Worm (Caenorhabditis elegans) whole organism, L4 larva: ENCODE measurements around the gene F57A10.2.
A peak's percentile ranks its signal among the peaks of the same experiment; 100 is the strongest.

Experiments used
- F26F4.8 ChIP-seq: fragments of 200-800 bp; sonication (Bioruptor generic); conservative IDR thresholded peaks from 2 replicates; pipeline ENCODE4 v1.3.6; 2022; ENCODE audit warnings: missing genetic modification characterization, missing compliant biosample characterization
- T20F7.1 ChIP-seq: fragments of 200-800 bp; sonication (Bioruptor generic); optimal IDR thresholded peaks from 2 replicates; lab custom pipeline; 2018; ENCODE audit warnings: mild to moderate bottlenecking, missing genetic modification characterization, missing compliant biosample characterization
- T26A8.4 ChIP-seq: fragments of 200-800 bp; sonication (Bioruptor generic); IDR thresholded peaks from 2 replicates; pipeline ENCODE4 v1.3.6; 2022; ENCODE audit warnings: missing genetic modification characterization, missing compliant biosample characterization
- Y48G9A.11 ChIP-seq: fragments of 200-800 bp; sonication (Bioruptor generic); IDR thresholded peaks from 2 replicates; pipeline ENCODE4 v1.3.6; 2022; ENCODE audit warnings: missing genetic modification reagents, missing genetic modification characterization, missing compliant biosample characterization
- ZK337.2 ChIP-seq: fragments of 200-800 bp; sonication (Bioruptor generic); IDR thresholded peaks from 2 replicates; pipeline ENCODE4 v1.3.6; 2022; ENCODE audit warnings: missing genetic modification reagents, missing genetic modification characterization, missing compliant biosample characterization
- aha-1 ChIP-seq: fragments of 150-350 bp; peaks from one replicate; lab custom pipeline; 2014; ENCODE audit warnings: missing biosample characterization, missing genetic modification characterization
- ama-1 ChIP-seq: fragments of 150-350 bp; optimal IDR thresholded peaks from 2 replicates; lab custom pipeline; 2014; ENCODE audit warnings: inconsistent platforms, mixed read lengths
- arid-1 ChIP-seq: fragments of 200-800 bp; sonication (Bioruptor generic); conservative IDR thresholded peaks from 2 replicates; pipeline ENCODE4 v1.3.6; 2022; ENCODE audit warnings: missing genetic modification reagents, missing genetic modification characterization, missing compliant biosample characterization
- attf-4 ChIP-seq: sonication (generic microtip); optimal IDR thresholded peaks from 3 replicates; lab custom pipeline; 2017; ENCODE audit warnings: missing biosample characterization, missing genetic modification characterization
- ceh-28 ChIP-seq: fragments of 150-350 bp; optimal IDR thresholded peaks from 2 replicates; lab custom pipeline; 2014; ENCODE audit warnings: missing biosample characterization, missing genetic modification reagents, missing genetic modification characterization
- ceh-32 ChIP-seq: sonication (generic microtip); optimal IDR thresholded peaks from 2 replicates; lab custom pipeline; 2016; ENCODE audit warnings: mild to moderate bottlenecking, missing genetic modification characterization, missing compliant biosample characterization; ENCODE audit not compliant: poor library complexity
- ceh-44 ChIP-seq: fragments of 200-800 bp; sonication (Bioruptor generic); IDR thresholded peaks from 2 replicates; pipeline ENCODE4 v1.3.6; 2022; ENCODE audit warnings: missing genetic modification reagents, missing genetic modification characterization, missing compliant biosample characterization
- dpl-1 ChIP-seq: fragments of 150-350 bp; optimal IDR thresholded peaks from 2 replicates; lab custom pipeline; 2014; ENCODE audit warnings: missing biosample characterization, missing genetic modification reagents, missing genetic modification characterization
- duxl-1 ChIP-seq: sonication (generic microtip); optimal IDR thresholded peaks from 2 replicates; lab custom pipeline; 2016; ENCODE audit warnings: mild to moderate bottlenecking, missing genetic modification characterization, moderate library complexity, missing compliant biosample characterization; ENCODE audit not compliant: poor library complexity
- gei-8 ChIP-seq: fragments of 200-800 bp; sonication (Bioruptor generic); optimal IDR thresholded peaks from 2 replicates; lab custom pipeline; 2018; ENCODE audit warnings: mild to moderate bottlenecking, missing genetic modification characterization, missing compliant biosample characterization
- hmg-1.1 ChIP-seq: fragments of 200-800 bp; sonication (Bioruptor generic); IDR thresholded peaks from 2 replicates; pipeline ENCODE4 v1.3.6; 2022; ENCODE audit warnings: missing genetic modification reagents, missing genetic modification characterization, missing compliant biosample characterization
- lim-7 ChIP-seq: fragments of 200-800 bp; sonication (Bioruptor generic); IDR thresholded peaks from 2 replicates; pipeline ENCODE4 v1.3.6; 2022; ENCODE audit warnings: missing genetic modification characterization, missing compliant biosample characterization
- lin-15B ChIP-seq: fragments of 150-350 bp; sonication (generic microtip); optimal IDR thresholded peaks from 3 replicates; lab custom pipeline; 2014; ENCODE audit warnings: missing biosample characterization, missing genetic modification characterization
- lin-29 ChIP-seq: fragments of 200-800 bp; sonication (Bioruptor generic); IDR thresholded peaks from 2 replicates; pipeline ENCODE4 v1.3.6; 2022; ENCODE audit warnings: missing genetic modification reagents, missing genetic modification characterization, missing compliant biosample characterization
- lin-38 ChIP-seq: fragments of 200-800 bp; sonication (Bioruptor generic); IDR thresholded peaks from 2 replicates; pipeline ENCODE4 v1.3.6; 2022; ENCODE audit warnings: missing genetic modification reagents, missing genetic modification characterization, missing compliant biosample characterization
- lin-39 ChIP-seq: fragments of 150-350 bp; optimal IDR thresholded peaks from 2 replicates; lab custom pipeline; 2014; ENCODE audit warnings: missing biosample characterization, missing genetic modification reagents, missing genetic modification characterization
- madf-5 ChIP-seq, 2 experiments: fragments of 200-800 bp; sonication (Bioruptor generic); IDR thresholded peaks; 2 replicates each; pipeline ENCODE4 v1.3.6; 2022; ENCODE audit warnings: missing compliant biosample characterization in 2 of 2, missing genetic modification characterization in 2 of 2
- madf-9 ChIP-seq: fragments of 200-800 bp; sonication (Bioruptor generic); conservative IDR thresholded peaks from 2 replicates; pipeline ENCODE4 v1.3.6; 2022; ENCODE audit warnings: missing genetic modification reagents, missing genetic modification characterization, missing compliant biosample characterization
- mdl-1 ChIP-seq, 2 experiments: fragments of 150-350 bp in 1 of 2; sonication (generic microtip) in 1 of 2; optimal IDR thresholded peaks; 2 replicates each; lab custom pipeline; 2014 to 2017; ENCODE audit warnings: missing biosample characterization in 2 of 2, missing genetic modification characterization in 2 of 2
- mep-1 ChIP-seq: fragments of 150-350 bp; sonication (generic microtip); optimal IDR thresholded peaks from 3 replicates; lab custom pipeline; 2014; ENCODE audit warnings: missing biosample characterization, missing genetic modification characterization
- mxl-2 ChIP-seq: fragments of 200-800 bp; sonication (Bioruptor generic); conservative IDR thresholded peaks from 2 replicates; pipeline ENCODE4 v1.3.6; 2022; ENCODE audit warnings: missing genetic modification reagents, missing genetic modification characterization, missing compliant biosample characterization
- nhr-25 ChIP-seq: sonication (generic microtip); optimal IDR thresholded peaks from 2 replicates; lab custom pipeline; 2017; ENCODE audit warnings: missing genetic modification characterization, mild to moderate bottlenecking, missing compliant biosample characterization, antibody characterized with exemption, moderate library complexity, borderline replicate concordance; ENCODE audit not compliant: insufficient read depth
- nhr-28 ChIP-seq: fragments of 150-350 bp; optimal IDR thresholded peaks from 2 replicates; lab custom pipeline; 2014; ENCODE audit warnings: missing biosample characterization, missing genetic modification characterization
- nhr-41 ChIP-seq: fragments of 200-800 bp; sonication (Bioruptor generic); IDR thresholded peaks from 2 replicates; pipeline ENCODE4 v1.3.6; 2022; ENCODE audit warnings: missing genetic modification reagents, missing genetic modification characterization, missing compliant biosample characterization
- nhr-48 ChIP-seq: sonication (generic microtip); optimal IDR thresholded peaks from 2 replicates; lab custom pipeline; 2016; ENCODE audit warnings: mild to moderate bottlenecking, missing genetic modification characterization, missing compliant biosample characterization
- nhr-76 ChIP-seq: fragments of 150-350 bp; optimal IDR thresholded peaks from 2 replicates; lab custom pipeline; 2014; ENCODE audit warnings: missing biosample characterization, missing genetic modification characterization
- set-16 ChIP-seq: fragments of 200-800 bp; sonication (Bioruptor generic); IDR thresholded peaks from 2 replicates; pipeline ENCODE4 v1.3.6; 2022; ENCODE audit warnings: missing genetic modification reagents, missing genetic modification characterization, missing compliant biosample characterization
- skn-1 ChIP-seq: fragments of 150-350 bp; optimal IDR thresholded peaks from 2 replicates; lab custom pipeline; 2014; ENCODE audit warnings: missing biosample characterization, missing genetic modification characterization
- spr-1 ChIP-seq: sonication (generic microtip); optimal IDR thresholded peaks from 2 replicates; lab custom pipeline; 2016; ENCODE audit warnings: mild to moderate bottlenecking, missing genetic modification characterization, missing compliant biosample characterization
- zip-11 ChIP-seq: fragments of 200-800 bp; sonication (Bioruptor generic); IDR thresholded peaks from 2 replicates; pipeline ENCODE4 v1.3.6; 2022; ENCODE audit warnings: missing genetic modification characterization, missing compliant biosample characterization
- ztf-11 ChIP-seq: fragments of 150-350 bp; optimal IDR thresholded peaks from 2 replicates; lab custom pipeline; 2014; ENCODE audit warnings: missing biosample characterization, missing genetic modification characterization

Gene F57A10.2

DNA sequence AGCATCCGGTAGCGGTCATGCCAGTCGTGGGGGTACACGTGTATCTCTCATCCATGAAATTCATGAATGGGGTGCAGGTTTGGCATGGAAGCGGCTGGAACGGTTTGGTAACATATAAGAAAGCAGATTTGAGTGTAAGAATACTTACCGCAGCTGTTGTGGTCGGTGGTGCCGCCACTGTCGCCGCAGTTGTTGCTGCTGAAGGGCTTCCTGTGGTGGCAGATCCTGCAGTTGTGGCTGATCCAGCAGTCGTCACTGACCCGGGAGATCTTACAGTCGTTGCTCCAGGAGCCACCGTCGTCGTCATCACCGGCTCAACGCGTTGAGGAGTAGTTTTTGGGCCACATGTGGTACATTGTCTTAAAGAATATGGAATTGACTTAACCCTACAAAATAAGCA lies 33.4 kb upstream of the F57A10.2 start:
- TF ChIP-seq aha-1 (tag; lab: Kevin White, UChicago) (peak; percentile 11), set-16 (GFP tag; lab: Robert Waterston, UW) (peak; percentile 64), Y48G9A.11 (GFP tag; lab: Robert Waterston, UW) (no peak)

- no peak for TF ChIP-seq zip-11
- no peak for TF ChIP-seq arid-1 (GFP tag; lab: Robert Waterston, UW)
- TF ChIP-seq ceh-32 (tag; lab: Kevin White, UChicago): no peak
- no peak for TF ChIP-seq hmg-1.1
- TF ChIP-seq mxl-2: no peak
- TF ChIP-seq ceh-28: no peak
- no peak for TF ChIP-seq attf-4
- no peak for TF ChIP-seq duxl-1 (tag; lab: Kevin White, UChicago)
- TF ChIP-seq nhr-25 (tag; lab: Kevin White, UChicago): no peak
- no peak for TF ChIP-seq ama-1 (lab: Kevin White, UChicago)
- no peak for TF ChIP-seq ZK337.2 (GFP tag; lab: Robert Waterston, UW)
- no peak for TF ChIP-seq ceh-44 (GFP tag; lab: Robert Waterston, UW)
- no peak for TF ChIP-seq nhr-28 (tag; lab: Kevin White, UChicago)
- no peak for TF ChIP-seq skn-1 (tag; lab: Kevin White, UChicago)
- no peak for TF ChIP-seq nhr-76
- no peak for TF ChIP-seq gei-8 (GFP tag; lab: Kevin White, UChicago)
- TF ChIP-seq lin-29: no peak
- TF ChIP-seq lim-7: no peak
- no peak for TF ChIP-seq ztf-11
These were observed 32.8 kb upstream of the F57A10.2 start, which contains the start of gene T23D5.3 for ce11 chrV:15733568-15733967. TSS of gene T23D5.3 (minus strand) at chrV:15733668.

DNA sequence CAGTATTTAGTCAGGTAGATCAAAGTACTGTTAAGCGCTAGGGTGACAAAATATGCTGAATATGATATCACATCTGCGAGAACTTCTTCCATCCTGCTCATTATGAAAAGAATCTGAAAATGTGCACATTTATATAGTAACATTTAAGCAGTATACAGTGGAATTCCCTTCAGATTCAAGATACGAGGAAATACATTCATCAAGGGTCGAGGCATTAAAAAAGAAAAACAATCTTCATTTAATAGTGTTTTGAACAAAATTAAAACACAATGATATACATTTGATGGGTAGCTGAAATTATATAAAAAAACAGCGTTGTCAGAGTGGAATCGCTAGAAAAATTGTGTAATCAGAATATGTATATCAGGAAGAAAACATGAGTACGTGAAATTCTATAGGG lies 30.7 kb upstream of the F57A10.2 start, which contains the start of gene str-27:
TSS of gene str-27 (minus strand) at position 101 of the 400 bp plus-strand sequence.
- peak; percentile 61 for TF ChIP-seq aha-1 (tag; lab: Kevin White, UChicago)
- TF ChIP-seq nhr-48: no peak
- no peak for TF ChIP-seq lin-15B (tag; lab: Kevin White, UChicago)
- no peak for TF ChIP-seq lin-39 (tag; lab: Kevin White, UChicago)
- TF ChIP-seq mep-1: no peak
- TF ChIP-seq lin-29: no peak
- TF ChIP-seq T20F7.1 (GFP tag; lab: Kevin White, UChicago): no peak

ce11 chrV:15741851-15742250 lies 24.5 kb upstream of the F57A10.2 start, which contains the start of gene str-18:
TSS of gene str-18 (minus strand) at chrV:15741951.
- TF ChIP-seq nhr-41 (GFP tag; lab: Robert Waterston, UW): no peak
- TF ChIP-seq madf-5 (GFP tag; IDR thresholded peaks at IDR 0.05; lab: Robert Waterston, UW): no peak
- TF ChIP-seq dpl-1 (GFP tag; lab: Kevin White, UChicago): no peak
- no peak for TF ChIP-seq mep-1
- no peak for TF ChIP-seq ztf-11
- TF ChIP-seq lin-38 (GFP tag; lab: Robert Waterston, UW): no peak
- no peak for TF ChIP-seq T26A8.4
- no peak for TF ChIP-seq arid-1 (GFP tag; lab: Robert Waterston, UW)
- no peak for TF ChIP-seq mdl-1 (tag; optimal IDR thresholded peaks at IDR 0.05; lab: Kevin White, UChicago)
- TF ChIP-seq madf-9 (GFP tag; lab: Robert Waterston, UW): no peak
- no peak for TF ChIP-seq nhr-28 (tag; lab: Kevin White, UChicago)
- TF ChIP-seq spr-1: no peak
- no peak for TF ChIP-seq F26F4.8 (GFP tag; lab: Robert Waterston, UW)
